Fruit fly (Drosophila melanogaster) whole organism, embryonic: ENCODE data around the gene Tim8.

Source experiments
- B-H2 ChIP-seq: fragments of 200-800 bp; sonication (Bioruptor generic); optimal IDR thresholded peaks from 2 replicates; lab custom pipeline; 2018; ENCODE audit warnings: missing biosample characterization, mild to moderate bottlenecking, missing genetic modification characterization
- CG1832 ChIP-seq: fragments of 200-800 bp; sonication (Bioruptor generic); optimal IDR thresholded peaks from 2 replicates; lab custom pipeline; 2017; ENCODE audit warnings: missing biosample characterization, mild to moderate bottlenecking, missing genetic modification characterization, inconsistent platforms
- E2f2 ChIP-seq: fragments of 200-800 bp; sonication (Bioruptor generic); IDR thresholded peaks from 2 replicates; pipeline ENCODE4 v1.3.6; 2022; ENCODE audit warnings: missing biosample characterization, missing genetic modification characterization
- fu2 ChIP-seq: fragments of 200-800 bp; sonication (Bioruptor generic); optimal IDR thresholded peaks from 2 replicates; lab custom pipeline; 2016; ENCODE audit warnings: missing biosample characterization, missing genetic modification characterization
- kay ChIP-seq: fragments of 200-800 bp; sonication (Bioruptor generic); optimal IDR thresholded peaks from 2 replicates; lab custom pipeline; 2016; ENCODE audit warnings: missing biosample characterization, missing genetic modification characterization
- sna ChIP-seq: fragments of 200-800 bp; sonication (Bioruptor generic); IDR thresholded peaks from 2 replicates; pipeline ENCODE4 v1.3.6; 2022; ENCODE audit warnings: missing biosample characterization, missing genetic modification characterization; ENCODE audit not compliant: partially characterized antibody

DNA sequence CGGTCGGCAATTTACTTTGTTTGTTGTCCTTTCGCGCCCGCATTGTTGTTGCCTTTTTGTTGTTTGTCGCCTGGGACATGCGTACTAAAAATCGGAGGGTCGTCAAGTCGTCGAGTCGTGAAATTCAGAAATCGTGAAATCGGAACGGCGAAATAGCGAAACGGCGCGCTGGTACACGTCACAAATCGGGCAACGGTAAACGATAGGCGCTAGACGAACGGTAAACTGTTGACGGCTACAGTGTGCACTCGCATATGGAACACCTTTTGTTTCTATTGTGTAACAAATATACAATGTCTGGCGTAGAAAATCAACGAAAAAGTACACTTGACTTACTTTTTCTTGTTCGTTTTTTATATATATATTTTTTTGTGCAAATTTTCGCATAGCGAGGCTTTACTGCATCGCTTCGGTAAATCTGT, 15.8 kb downstream of the Tim8 start:
- peak; percentile 55 for TF ChIP-seq kay (GFP tag; lab: Kevin White, UChicago)
- TF ChIP-seq E2f2 (GFP tag; lab: Robert Waterston, UW), result peak; percentile 47; the same call in 1 of the 2 replicates
- TF ChIP-seq sna (GFP tag; lab: Robert Waterston, UW), result no peak
- no peak for TF ChIP-seq CG1832
- peak; percentile 58 for TF ChIP-seq B-H2 (GFP tag; lab: Kevin White, UChicago)
- peak; percentile 9 for TF ChIP-seq fu2 (GFP tag; lab: Kevin White, UChicago)
